Worm (Caenorhabditis elegans) whole organism, late embryonic: ENCODE measurements around the gene rps-12.

Experiments
- C08G9.2 ChIP-seq: sonication (generic microtip); optimal IDR thresholded peaks from 2 replicates; lab custom pipeline; 2016; ENCODE audit warnings: mild to moderate bottlenecking, missing genetic modification characterization, moderate library complexity, missing compliant biosample characterization
- K09A11.1 ChIP-seq: sonication (generic microtip); optimal IDR thresholded peaks from 2 replicates; lab custom pipeline; 2017; ENCODE audit warnings: antibody characterized with exemption, mild to moderate bottlenecking, missing genetic modification characterization, missing compliant biosample characterization; ENCODE audit not compliant: insufficient read depth
- Y22D7AL.16 ChIP-seq: sonication (generic microtip); optimal IDR thresholded peaks from 2 replicates; lab custom pipeline; 2016; ENCODE audit warnings: missing genetic modification characterization, missing compliant biosample characterization
- ahr-1 ChIP-seq: sonication (generic microtip); optimal IDR thresholded peaks from 2 replicates; lab custom pipeline; 2016; ENCODE audit warnings: missing genetic modification characterization, missing compliant biosample characterization
- ceh-14 ChIP-seq: sonication (generic microtip); optimal IDR thresholded peaks from 2 replicates; lab custom pipeline; 2016; ENCODE audit warnings: missing genotype, missing genetic modification characterization, missing compliant biosample characterization
- ceh-18 ChIP-seq: sonication (generic microtip); optimal IDR thresholded peaks from 2 replicates; lab custom pipeline; 2016; ENCODE audit warnings: missing genetic modification characterization, missing compliant biosample characterization
- ceh-19 ChIP-seq: fragments of 200-800 bp; sonication (Bioruptor generic); optimal IDR thresholded peaks from 2 replicates; lab custom pipeline; 2018; ENCODE audit warnings: mild to moderate bottlenecking, missing genetic modification characterization, missing compliant biosample characterization
- ceh-2 ChIP-seq: sonication (generic microtip); optimal IDR thresholded peaks from 2 replicates; lab custom pipeline; 2016; ENCODE audit warnings: missing genotype, missing genetic modification characterization, missing compliant biosample characterization
- ceh-22 ChIP-seq: sonication (generic microtip); optimal IDR thresholded peaks from 2 replicates; lab custom pipeline; 2017; ENCODE audit warnings: missing biosample characterization, missing genetic modification characterization
- ceh-30 ChIP-seq: fragments of 150-350 bp; optimal IDR thresholded peaks from 2 replicates; lab custom pipeline; 2014; ENCODE audit warnings: missing biosample characterization, missing genetic modification characterization
- ceh-31 ChIP-seq: sonication (generic microtip); optimal IDR thresholded peaks from 2 replicates; lab custom pipeline; 2016; ENCODE audit warnings: missing genetic modification characterization, missing compliant biosample characterization
- ceh-34 ChIP-seq: sonication (generic microtip); optimal IDR thresholded peaks from 2 replicates; lab custom pipeline; 2016; ENCODE audit warnings: mild to moderate bottlenecking, missing genetic modification characterization, missing compliant biosample characterization
- ceh-48 ChIP-seq: sonication (generic microtip); optimal IDR thresholded peaks from 2 replicates; lab custom pipeline; 2016; ENCODE audit warnings: missing genetic modification characterization, inconsistent platforms, missing compliant biosample characterization
- dmd-4 ChIP-seq: sonication (generic microtip); optimal IDR thresholded peaks from 2 replicates; lab custom pipeline; 2016; ENCODE audit warnings: borderline replicate concordance, missing genetic modification characterization, missing compliant biosample characterization
- dve-1 ChIP-seq: sonication (generic microtip); optimal IDR thresholded peaks from 2 replicates; lab custom pipeline; 2017; ENCODE audit warnings: antibody characterized with exemption, mild to moderate bottlenecking, missing genetic modification characterization, missing compliant biosample characterization
- elt-2 ChIP-seq: sonication (generic microtip); optimal IDR thresholded peaks from 2 replicates; lab custom pipeline; 2016; ENCODE audit warnings: missing genetic modification reagents, missing genetic modification characterization, missing compliant biosample characterization
- ets-4 ChIP-seq: sonication (generic microtip); optimal IDR thresholded peaks from 2 replicates; lab custom pipeline; 2016; ENCODE audit warnings: missing genetic modification characterization, missing compliant biosample characterization
- fax-1 ChIP-seq: sonication (generic microtip); optimal IDR thresholded peaks from 2 replicates; lab custom pipeline; 2016; ENCODE audit warnings: missing genotype, missing genetic modification characterization, missing compliant biosample characterization
- fkh-10 ChIP-seq: fragments of 150-350 bp; optimal IDR thresholded peaks from 2 replicates; lab custom pipeline; 2014; ENCODE audit warnings: missing biosample characterization, missing genetic modification reagents, missing genetic modification characterization
- gmeb-2 ChIP-seq: sonication (generic microtip); optimal IDR thresholded peaks from 2 replicates; lab custom pipeline; 2016; ENCODE audit warnings: missing genetic modification characterization, inconsistent platforms, missing compliant biosample characterization
- hlh-15 ChIP-seq: sonication (generic microtip); optimal IDR thresholded peaks from 2 replicates; lab custom pipeline; 2016; ENCODE audit warnings: missing genetic modification characterization, missing compliant biosample characterization
- hlh-30 ChIP-seq: sonication (generic microtip); optimal IDR thresholded peaks from 2 replicates; lab custom pipeline; 2017; ENCODE audit warnings: antibody characterized with exemption, missing genetic modification characterization, missing compliant biosample characterization; ENCODE audit not compliant: insufficient read depth
- mec-3 ChIP-seq: sonication (generic microtip); optimal IDR thresholded peaks from 2 replicates; lab custom pipeline; 2016; ENCODE audit warnings: borderline replicate concordance, missing genetic modification characterization, missing compliant biosample characterization
- nfya-1 ChIP-seq: sonication (generic microtip); optimal IDR thresholded peaks from 2 replicates; lab custom pipeline; 2017; ENCODE audit warnings: missing genetic modification characterization, mild to moderate bottlenecking, missing compliant biosample characterization, antibody characterized with exemption, moderate library complexity
- npax-4 ChIP-seq: sonication (generic microtip); optimal IDR thresholded peaks from 2 replicates; lab custom pipeline; 2016; ENCODE audit warnings: missing genetic modification characterization, missing compliant biosample characterization
- odd-2 ChIP-seq: sonication (generic microtip); optimal IDR thresholded peaks from 2 replicates; lab custom pipeline; 2017; ENCODE audit warnings: antibody characterized with exemption, mild to moderate bottlenecking, missing genetic modification characterization, missing compliant biosample characterization
- pat-9 ChIP-seq: fragments of 200-800 bp; sonication (Bioruptor generic); optimal IDR thresholded peaks from 2 replicates; lab custom pipeline; 2018; ENCODE audit warnings: mild to moderate bottlenecking, missing genetic modification characterization, moderate library complexity, missing compliant biosample characterization
- pha-4 ChIP-seq: fragments of 150-350 bp; optimal IDR thresholded peaks from 2 replicates; lab custom pipeline; 2018; ENCODE audit warnings: missing biosample characterization, missing genetic modification reagents, missing genetic modification characterization
- pros-1 ChIP-seq: fragments of 150-350 bp; optimal IDR thresholded peaks from 2 replicates; lab custom pipeline; 2014; ENCODE audit warnings: missing biosample characterization, missing genetic modification reagents, missing genetic modification characterization
- rnt-1 ChIP-seq: sonication (generic microtip); optimal IDR thresholded peaks from 2 replicates; lab custom pipeline; 2016; ENCODE audit warnings: missing genetic modification characterization, missing compliant biosample characterization
- sdc-2 ChIP-seq: sonication (generic microtip); optimal IDR thresholded peaks from 2 replicates; lab custom pipeline; 2016; ENCODE audit warnings: missing genotype, missing genetic modification characterization, missing compliant biosample characterization
- sox-2 ChIP-seq: fragments of 200-800 bp; sonication (Bioruptor generic); IDR thresholded peaks from 2 replicates; pipeline ENCODE4 v1.3.6; 2022; ENCODE audit warnings: missing genetic modification reagents, missing genetic modification characterization, missing compliant biosample characterization
- tbx-2 ChIP-seq: sonication (generic microtip); optimal IDR thresholded peaks from 2 replicates; lab custom pipeline; 2016; ENCODE audit warnings: missing genetic modification characterization, missing compliant biosample characterization
- tbx-7 ChIP-seq: sonication (generic microtip); optimal IDR thresholded peaks from 2 replicates; lab custom pipeline; 2016; ENCODE audit warnings: missing genotype, missing genetic modification characterization, missing compliant biosample characterization
- unc-42 ChIP-seq: sonication (generic microtip); optimal IDR thresholded peaks from 2 replicates; lab custom pipeline; 2016; ENCODE audit warnings: missing genotype, missing genetic modification characterization, missing compliant biosample characterization
- unc-55 ChIP-seq: sonication (generic microtip); optimal IDR thresholded peaks from 2 replicates; lab custom pipeline; 2017; ENCODE audit warnings: missing biosample characterization, missing genetic modification reagents, missing genetic modification characterization
- zip-5 ChIP-seq: sonication (generic microtip); optimal IDR thresholded peaks from 2 replicates; lab custom pipeline; 2016; ENCODE audit warnings: missing genetic modification characterization, missing compliant biosample characterization
- ztf-16 ChIP-seq: sonication (generic microtip); optimal IDR thresholded peaks from 2 replicates; lab custom pipeline; 2017; ENCODE audit warnings: missing genetic modification characterization, missing compliant biosample characterization

Gene rps-12

DNA sequence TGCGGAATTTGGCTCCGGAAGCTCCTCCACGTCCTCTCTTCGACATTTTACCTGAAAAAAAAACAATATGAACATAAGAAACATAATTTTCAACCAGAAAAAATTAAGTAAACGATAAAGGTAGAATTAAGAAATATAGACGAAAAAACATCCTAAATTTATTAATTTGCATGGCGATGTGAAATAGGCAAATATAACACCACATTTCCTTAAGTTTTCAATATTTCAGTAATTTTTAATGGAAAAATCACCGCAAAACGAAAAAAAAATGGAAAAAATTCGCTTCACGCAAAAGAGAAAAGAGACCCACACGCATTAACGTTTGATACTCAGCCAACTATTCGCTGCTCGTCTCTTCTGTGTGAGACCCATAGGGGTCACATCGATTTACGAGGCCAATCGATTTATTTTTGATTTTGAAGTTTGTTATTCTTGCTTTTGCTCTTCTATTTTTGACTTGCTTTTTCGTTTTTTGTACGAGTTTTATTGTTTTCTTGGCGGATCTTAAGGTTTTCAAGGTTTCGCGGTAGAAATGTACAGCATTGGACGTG lies 27.1 kb downstream of the rps-12 start, which contains the start of gene rpl-23:
rpl-23 (minus strand) TSS at position 51 of the 551 bp plus-strand sequence.
- peak; percentile 78 for TF ChIP-seq unc-42 (tag; lab: Kevin White, UChicago)
- TF ChIP-seq ceh-31, result peak; percentile 85
- no peak for TF ChIP-seq ceh-2
- TF ChIP-seq sox-2 (GFP tag; lab: Robert Waterston, UW), result no peak
- peak; percentile 46 for TF ChIP-seq ceh-34 (tag; lab: Kevin White, UChicago)
- no peak for TF ChIP-seq fkh-10
- no peak for TF ChIP-seq pat-9 (tag; lab: Kevin White, UChicago)
- no peak for TF ChIP-seq fax-1
- no peak for TF ChIP-seq ahr-1 (tag; lab: Kevin White, UChicago)
- TF ChIP-seq ceh-30 (tag; lab: Kevin White, UChicago), result no peak
- TF ChIP-seq pha-4 (tag; lab: Kevin White, UChicago), result no peak
- TF ChIP-seq unc-55 (GFP tag; lab: Kevin White, UChicago), result peak; percentile 71
- no peak for TF ChIP-seq ztf-16 (tag; lab: Kevin White, UChicago)
- peak; percentile 11 for TF ChIP-seq pros-1 (tag; lab: Kevin White, UChicago)
- TF ChIP-seq dve-1 (tag; lab: Kevin White, UChicago), result peak; percentile 69
- no peak for TF ChIP-seq npax-4
- TF ChIP-seq zip-5, result no peak
- peak; percentile 47 for TF ChIP-seq K09A11.1 (tag; lab: Kevin White, UChicago)
- TF ChIP-seq rnt-1 (tag; lab: Kevin White, UChicago), result peak; percentile 5
- peak; percentile 56 for TF ChIP-seq hlh-30 (tag; lab: Kevin White, UChicago)
- TF ChIP-seq sdc-2 (tag; lab: Kevin White, UChicago), result no peak
- peak; percentile 60 for TF ChIP-seq ceh-18 (tag; lab: Kevin White, UChicago)
- TF ChIP-seq elt-2, result peak; percentile 24
- no peak for TF ChIP-seq odd-2 (tag; lab: Kevin White, UChicago)
- peak; percentile 87 for TF ChIP-seq nfya-1 (tag; lab: Kevin White, UChicago)
- TF ChIP-seq ets-4 (tag; lab: Kevin White, UChicago), result peak; percentile 40
- TF ChIP-seq mec-3 (tag; lab: Kevin White, UChicago), result no peak
- no peak for TF ChIP-seq gmeb-2 (tag; lab: Kevin White, UChicago)
- TF ChIP-seq ceh-48 (tag; lab: Kevin White, UChicago), result peak; percentile 98
- TF ChIP-seq tbx-2 (tag; lab: Kevin White, UChicago), result peak; percentile 29
- no peak for TF ChIP-seq ceh-22 (tag; lab: Kevin White, UChicago)
- no peak for TF ChIP-seq hlh-15 (tag; lab: Kevin White, UChicago)

DNA sequence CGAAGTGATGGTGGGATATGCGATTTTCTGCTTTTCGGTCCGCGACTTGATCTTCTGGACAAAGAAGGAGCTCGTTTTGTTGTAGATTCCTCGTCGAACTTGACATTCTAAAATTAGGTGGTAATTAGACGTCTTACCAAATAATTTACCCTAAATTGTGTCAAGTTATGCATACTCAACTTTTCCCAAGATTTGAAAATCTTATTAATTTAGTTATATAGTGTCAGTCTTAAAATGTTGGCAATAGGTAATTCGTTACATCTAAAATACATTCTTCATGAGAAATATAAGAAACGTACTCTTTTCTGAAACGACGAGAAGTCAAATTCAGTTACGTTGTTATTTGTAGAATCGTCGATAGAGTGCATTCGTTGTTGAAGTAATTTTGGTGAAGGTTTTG lies 28.4 kb downstream of the rps-12 start:
- TF ChIP-seq ceh-31, result no peak
- no peak for TF ChIP-seq ceh-14 (tag; lab: Kevin White, UChicago)
- TF ChIP-seq C08G9.2 (tag; lab: Kevin White, UChicago), result no peak
- TF ChIP-seq dmd-4 (tag; lab: Kevin White, UChicago), result no peak
- no peak for TF ChIP-seq tbx-7 (tag; lab: Kevin White, UChicago)
- TF ChIP-seq, all 69 proteins: peak for 0

DNA sequence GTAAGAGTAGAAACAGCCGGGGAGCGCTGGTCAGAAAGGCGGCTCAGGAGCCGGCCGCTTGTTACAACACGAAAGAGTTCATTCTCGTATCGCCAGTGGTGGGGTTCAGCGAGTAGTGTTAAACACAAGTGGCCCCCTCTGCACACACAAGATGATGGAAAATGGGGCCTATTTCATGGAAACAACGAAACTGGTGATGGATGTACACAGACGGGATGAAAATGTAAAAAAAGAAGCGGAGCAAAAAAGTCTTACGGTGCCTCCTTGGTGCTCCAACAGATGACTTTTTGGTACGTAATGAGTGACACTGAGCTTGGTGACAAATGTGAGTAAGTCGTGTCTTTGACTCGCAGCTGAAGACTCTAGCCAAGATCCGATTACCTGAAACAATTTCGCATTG lies 28.9 kb downstream of the rps-12 start:
- no peak for TF ChIP-seq Y22D7AL.16 (tag; lab: Kevin White, UChicago)
- peak; percentile 29 for TF ChIP-seq ceh-19 (GFP tag; lab: Kevin White, UChicago)
- peak; percentile 8 for TF ChIP-seq ceh-34 (tag; lab: Kevin White, UChicago)
